Fruit fly (Drosophila melanogaster): ENCODE results near the gene CG9259.

The CG9259 gene

DNA sequence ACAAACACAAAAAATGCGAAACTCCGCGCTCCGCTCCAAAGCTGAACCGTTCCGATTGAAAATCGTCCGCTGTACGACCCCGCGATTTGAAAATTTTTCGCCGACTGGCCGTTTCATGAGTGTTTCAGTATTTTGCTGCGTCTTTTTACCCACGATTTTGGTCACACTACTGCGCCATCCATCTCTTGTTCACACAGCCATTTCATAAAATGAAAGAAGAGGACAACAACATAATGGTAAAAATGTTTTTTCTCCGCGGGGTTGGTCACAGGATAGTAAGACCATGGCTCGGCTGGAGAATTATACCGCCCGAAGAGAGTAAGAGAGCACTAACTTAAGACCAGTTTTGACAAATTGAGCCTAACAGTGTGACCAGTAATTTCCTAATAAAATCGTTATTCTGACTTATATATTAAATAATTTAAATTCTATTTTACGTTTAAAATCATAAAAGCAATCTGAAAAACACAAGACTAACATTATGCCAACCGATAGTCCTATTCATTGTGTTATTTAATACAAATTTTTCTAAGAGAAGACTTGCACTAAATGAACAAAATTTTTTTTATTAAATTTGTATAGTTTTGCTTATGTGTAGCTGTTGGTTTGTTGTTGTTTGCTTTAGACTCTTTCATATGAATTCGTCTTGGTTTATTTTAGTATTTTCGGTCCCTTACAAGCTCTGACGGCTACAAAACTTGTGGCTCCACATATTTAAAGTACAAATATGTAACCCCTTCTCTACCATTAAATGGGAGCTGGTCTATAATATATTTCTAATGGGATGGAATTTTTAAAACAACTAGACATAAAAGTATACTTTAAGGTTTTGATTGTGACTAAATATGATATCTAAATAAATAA, 37.1 kb upstream of the CG9259 start, which contains the start of gene CG42238 (continued):
- peak; percentile 7 for TF ChIP-seq CG2875 (GFP tag; optimal IDR thresholded peaks at IDR 0.05)
- no peak for TF ChIP-seq unpg (GFP tag; optimal IDR thresholded peaks at IDR 0.05)
- no peak for TF ChIP-seq CG10979 (tag; optimal IDR thresholded peaks at IDR 0.05)
- no peak for TF ChIP-seq CG16815 (GFP tag; optimal IDR thresholded peaks at IDR 0.05)
- peak; percentile 7; the same call in 1 of the 2 replicates for TF ChIP-seq E2f1 (GFP tag; IDR thresholded peaks at IDR 0.05)
- no peak for TF ChIP-seq CG14014 (GFP tag; IDR thresholded peaks at IDR 0.05)
- TF ChIP-seq gce (GFP tag; IDR thresholded peaks at IDR 0.05), result no peak
- no peak for TF ChIP-seq Awh (GFP tag; IDR thresholded peaks at IDR 0.05)
- TF ChIP-seq Lhr (GFP tag; optimal IDR thresholded peaks at IDR 0.05), result peak; percentile 28
- no peak for TF ChIP-seq CG13296 (GFP tag; optimal IDR thresholded peaks at IDR 0.05)
- TF ChIP-seq CG7372 (GFP tag; IDR thresholded peaks at IDR 0.05), result no peak
- TF ChIP-seq lilli (GFP tag; optimal IDR thresholded peaks at IDR 0.05), result no peak
- no peak for TF ChIP-seq ap (GFP tag; IDR thresholded peaks at IDR 0.05)
- TF ChIP-seq chif (GFP tag; optimal IDR thresholded peaks at IDR 0.05), result no peak
- no peak for TF ChIP-seq CG6813 (GFP tag; optimal IDR thresholded peaks at IDR 0.05)
- peak; percentile 76 for TF ChIP-seq CG1832 (GFP tag; optimal IDR thresholded peaks at IDR 0.05)
- no peak for TF ChIP-seq CG4730 (GFP tag; IDR thresholded peaks at IDR 0.05)
- no peak for TF ChIP-seq Hsf (GFP tag; optimal IDR thresholded peaks at IDR 0.05)
- no peak for TF ChIP-seq nau (GFP tag; optimal IDR thresholded peaks at IDR 0.05)
- peak; percentile 21 for TF ChIP-seq CG30020 (tag; optimal IDR thresholded peaks at IDR 0.05)
- TF ChIP-seq zfh2 (GFP tag; optimal IDR thresholded peaks at IDR 0.05), result peak; percentile 9
- TF ChIP-seq wek (GFP tag; optimal IDR thresholded peaks at IDR 0.05), result no peak
- no peak for TF ChIP-seq crc (GFP tag; optimal IDR thresholded peaks at IDR 0.05)
- TF ChIP-seq Scr (GFP tag; IDR thresholded peaks at IDR 0.05; ENCODE audit: partially characterized antibody), result peak; percentile 32; the same call in 1 of the 2 replicates
- no peak for TF ChIP-seq H2.0 (GFP tag; IDR thresholded peaks at IDR 0.05)
- no peak for TF ChIP-seq eve (GFP tag; optimal IDR thresholded peaks at IDR 0.05)
- TF ChIP-seq CG15601 (tag; optimal IDR thresholded peaks at IDR 0.05), result no peak
- no peak for TF ChIP-seq yki (optimal IDR thresholded peaks at IDR 0.05)
- TF ChIP-seq ase (GFP tag; IDR thresholded peaks at IDR 0.05), result no peak
- TF ChIP-seq scrt (GFP tag; optimal IDR thresholded peaks at IDR 0.05), result no peak
- TF ChIP-seq CG7556 (GFP tag; optimal IDR thresholded peaks at IDR 0.05), result no peak
- TF ChIP-seq CG6765 (GFP tag; optimal IDR thresholded peaks at IDR 0.05), result no peak
- TF ChIP-seq CG10147 (GFP tag; optimal IDR thresholded peaks at IDR 0.05), result no peak
- TF ChIP-seq Dll (GFP tag; IDR thresholded peaks at IDR 0.05; ENCODE audit: partially characterized antibody), result no peak
- no peak for TF ChIP-seq Dek (tag; optimal IDR thresholded peaks at IDR 0.05)
- TF ChIP-seq al (GFP tag; IDR thresholded peaks at IDR 0.05), result no peak
- no peak for TF ChIP-seq Hr39 (optimal IDR thresholded peaks at IDR 0.05)
- no peak for TF ChIP-seq salm (tag; optimal IDR thresholded peaks at IDR 0.05)
- no peak for TF ChIP-seq CG34376 (GFP tag; optimal IDR thresholded peaks at IDR 0.05)
- TF ChIP-seq Blimp-1 (GFP tag; optimal IDR thresholded peaks at IDR 0.05), result no peak
- TF ChIP-seq rib (GFP tag; IDR thresholded peaks at IDR 0.05), result no peak
- TF ChIP-seq Asciz (GFP tag; optimal IDR thresholded peaks at IDR 0.05), result no peak
- TF ChIP-seq Poxn (GFP tag; IDR thresholded peaks at IDR 0.05), result no peak
- TF ChIP-seq CG7357 (GFP tag; IDR thresholded peaks at IDR 0.05), result no peak
- TF ChIP-seq Tbp (GFP tag; optimal IDR thresholded peaks at IDR 0.05), result no peak
- TF ChIP-seq CG30431 (GFP tag; optimal IDR thresholded peaks at IDR 0.05), result no peak
- no peak for TF ChIP-seq CG15696 (tag; optimal IDR thresholded peaks at IDR 0.05)
- no peak for TF ChIP-seq Chrac-16 (GFP tag; optimal IDR thresholded peaks at IDR 0.05)
- TF ChIP-seq aop (GFP tag; IDR thresholded peaks at IDR 0.05), result no peak
- TF ChIP-seq CG6683 (GFP tag; optimal IDR thresholded peaks at IDR 0.05), result no peak

Measured in whole organism, embryonic.